Worm (Caenorhabditis elegans) whole organism, young adult: Measurements from ENCODE around the gene col-170.

ENCODE experiments used
- F57A8.1 ChIP-seq: fragments of 200-800 bp; sonication (Bioruptor generic); optimal IDR thresholded peaks from 2 replicates; lab custom pipeline; 2018; ENCODE audit warnings: mild to moderate bottlenecking, missing genetic modification characterization, moderate library complexity, missing compliant biosample characterization
- F57C9.4 ChIP-seq: sonication (generic microtip); optimal IDR thresholded peaks from 2 replicates; lab custom pipeline; 2017; ENCODE audit warnings: mild to moderate bottlenecking, missing genetic modification characterization, missing compliant biosample characterization
- T26A5.8 ChIP-seq: sonication (generic microtip); optimal IDR thresholded peaks from 2 replicates; lab custom pipeline; 2016; ENCODE audit warnings: missing genetic modification characterization, missing compliant biosample characterization
- akir-1 ChIP-seq: fragments of 200-800 bp; sonication (Bioruptor generic); optimal IDR thresholded peaks from 2 replicates; lab custom pipeline; 2018; ENCODE audit warnings: mild to moderate bottlenecking, missing genetic modification characterization, moderate library complexity, missing compliant biosample characterization
- attf-5 ChIP-seq: fragments of 200-800 bp; sonication (Bioruptor generic); optimal IDR thresholded peaks from 2 replicates; lab custom pipeline; 2018; ENCODE audit warnings: mild to moderate bottlenecking, missing genetic modification characterization, missing compliant biosample characterization
- ceh-58 ChIP-seq: fragments of 200-800 bp; sonication (Bioruptor generic); IDR thresholded peaks from 2 replicates; pipeline ENCODE4 v1.3.6; 2022; ENCODE audit warnings: missing genetic modification characterization, missing compliant biosample characterization
- hrde-1 ChIP-seq: sonication (generic microtip); optimal IDR thresholded peaks from 2 replicates; lab custom pipeline; 2016; ENCODE audit warnings: missing genetic modification characterization, mild to moderate bottlenecking, missing compliant biosample characterization, moderate library complexity, missing genotype, missing genetic modification reagents, borderline replicate concordance
- madf-10 ChIP-seq: sonication (generic microtip); optimal IDR thresholded peaks from 2 replicates; lab custom pipeline; 2016; ENCODE audit warnings: mild to moderate bottlenecking, missing genetic modification characterization, missing compliant biosample characterization
- nfya-1 ChIP-seq: sonication (generic microtip); optimal IDR thresholded peaks from 2 replicates; lab custom pipeline; 2017; ENCODE audit warnings: antibody characterized with exemption, missing compliant biosample characterization, missing genetic modification characterization, borderline replicate concordance; ENCODE audit not compliant: insufficient read depth
- rpc-1 ChIP-seq, 2 experiments: fragments of 150-350 bp in 1 of 2; sonication (generic microtip) in 1 of 2; optimal IDR thresholded peaks; 2 replicates each; lab custom pipeline; 2014 to 2018; ENCODE audit warnings: missing biosample characterization in 1 of 2, missing genetic modification characterization in 1 of 2, missing genetic modification reagents in 1 of 2, missing genotype in 1 of 2
- sea-2 ChIP-seq: fragments of 200-800 bp; sonication (Bioruptor generic); IDR thresholded peaks from 2 replicates; pipeline ENCODE4 v1.3.6; 2022; ENCODE audit warnings: missing genetic modification characterization, missing compliant biosample characterization
- snpc-4 ChIP-seq, 5 experiments: fragments of 150-350 bp in 1 of 5; sonication (generic microtip) in 4 of 5; optimal IDR thresholded peaks; 2 replicates each; lab custom pipeline; 2014 to 2018; ENCODE audit warnings: missing genetic modification characterization in 5 of 5, missing biosample characterization in 3 of 5, antibody characterized with exemption in 2 of 5, mild to moderate bottlenecking in 2 of 5, missing compliant biosample characterization in 2 of 5, missing genotype in 2 of 5, moderate library complexity in 2 of 5, missing genetic modification reagents in 1 of 5
- somi-1 ChIP-seq: fragments of 200-800 bp; sonication (Bioruptor generic); optimal IDR thresholded peaks from 2 replicates; lab custom pipeline; 2018; ENCODE audit warnings: mild to moderate bottlenecking, missing genetic modification characterization, missing compliant biosample characterization

DNA sequence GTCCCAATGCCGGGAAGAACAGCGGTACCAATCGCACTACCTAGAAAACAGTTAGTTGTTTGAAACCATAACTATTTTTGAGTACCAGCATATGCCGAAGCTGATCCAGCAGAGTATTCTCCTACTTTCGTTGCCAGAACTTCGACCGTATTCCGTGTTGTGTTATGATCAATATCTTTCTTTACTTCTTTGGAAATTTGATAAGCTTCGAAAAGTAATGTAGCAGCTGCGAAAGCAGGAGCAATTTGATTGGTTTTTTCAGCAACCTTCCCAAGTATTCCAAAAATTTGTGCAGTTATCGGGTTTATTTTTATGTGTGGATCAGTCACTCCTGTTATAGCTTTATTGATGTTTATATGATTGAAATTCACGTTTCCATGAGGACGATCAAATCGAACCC, 28.6 kb downstream of the col-170 start:
- TF ChIP-seq ceh-58 (no peak), attf-5 (GFP tag; lab: Kevin White, UChicago) (no peak), snpc-4 (GFP tag; optimal IDR thresholded peaks at IDR 0.05; lab: Kevin White, UChicago) (no peak), snpc-4 (tag; optimal IDR thresholded peaks at IDR 0.05; lab: Kevin White, UChicago) (no peak), madf-10 (tag; lab: Kevin White, UChicago) (no peak), F57C9.4 (tag; lab: Kevin White, UChicago) (no peak), nfya-1 (tag; lab: Kevin White, UChicago) (no peak), sea-2 (GFP tag; lab: Robert Waterston, UW) (no peak), hrde-1 (tag; lab: Kevin White, UChicago) (no peak), rpc-1 (optimal IDR thresholded peaks at IDR 0.05; lab: Kevin White, UChicago) (no peak), rpc-1 (tag; optimal IDR thresholded peaks at IDR 0.05; lab: Kevin White, UChicago) (no peak), F57A8.1 (GFP tag; lab: Kevin White, UChicago) (no peak), T26A5.8 (tag; lab: Kevin White, UChicago) (no peak), somi-1 (GFP tag; lab: Kevin White, UChicago) (no peak), akir-1 (GFP tag; lab: Kevin White, UChicago) (no peak)
